Worm (Caenorhabditis elegans): ENCODE data around the gene T07F8.1.

Gene T07F8.1

DNA sequence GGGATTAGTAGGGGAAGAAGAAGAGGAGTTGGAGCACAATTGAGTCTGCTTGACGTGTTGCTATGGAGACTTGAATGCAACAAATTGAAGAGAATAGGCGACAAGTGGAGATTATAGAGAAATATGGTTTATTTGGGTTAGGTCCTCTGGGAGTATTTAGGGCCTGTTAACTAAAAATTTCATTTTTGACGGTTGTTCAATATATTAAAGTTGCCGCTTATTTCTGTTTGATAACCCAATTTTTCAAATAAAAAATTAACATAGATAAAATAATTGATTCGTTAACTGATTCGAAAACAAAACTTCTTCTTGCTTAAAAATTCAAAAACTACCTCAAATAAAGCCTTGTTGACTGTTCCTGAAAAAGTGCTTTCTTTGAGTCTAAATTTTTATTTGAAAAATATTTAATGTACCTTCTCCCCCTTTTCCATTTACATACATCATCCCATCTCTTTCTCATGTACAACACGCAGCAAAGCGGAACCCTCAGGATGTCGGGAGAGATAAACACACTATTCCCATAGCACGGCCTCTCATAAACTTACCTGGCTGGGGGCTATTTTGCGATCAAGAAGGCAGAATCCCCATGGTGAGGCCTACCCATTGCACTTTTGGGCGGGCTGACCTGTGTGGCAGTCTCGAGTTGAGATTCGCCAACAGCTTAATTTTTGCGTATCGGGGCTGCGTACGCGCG is 23.3 kb downstream of the T07F8.1 start, which contains the start of gene dyf-13:
Gene dyf-13, minus strand, starts transcription at position 51 of the 694 bp plus-strand sequence.
- no peak for TF ChIP-seq unc-62 (GFP tag; optimal IDR thresholded peaks at IDR 0.05)

DNA sequence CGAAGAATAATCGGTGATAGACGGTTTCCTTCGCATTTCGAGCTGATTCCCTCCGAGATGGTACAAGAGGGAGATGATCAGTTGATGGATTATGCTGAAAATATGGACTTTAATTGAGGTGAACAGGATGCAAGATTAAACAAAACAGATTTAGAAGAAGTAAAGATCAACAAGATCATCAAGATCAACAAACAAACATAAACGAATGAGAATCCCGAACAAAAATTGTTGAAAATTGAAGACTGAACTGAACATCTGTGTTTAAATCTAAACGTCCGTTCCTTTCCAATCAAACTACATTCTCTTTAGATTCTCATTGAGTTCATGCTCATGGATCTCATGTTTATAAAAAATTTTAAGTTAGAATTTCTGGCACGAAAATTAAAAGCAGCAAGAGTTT is 26.6 kb downstream of the T07F8.1 start, which contains the start of gene glc-4:
Gene glc-4, minus strand, starts transcription at position 101 of the 400 bp plus-strand sequence.
- TF ChIP-seq unc-62 (GFP tag; optimal IDR thresholded peaks at IDR 0.05): no peak

DNA sequence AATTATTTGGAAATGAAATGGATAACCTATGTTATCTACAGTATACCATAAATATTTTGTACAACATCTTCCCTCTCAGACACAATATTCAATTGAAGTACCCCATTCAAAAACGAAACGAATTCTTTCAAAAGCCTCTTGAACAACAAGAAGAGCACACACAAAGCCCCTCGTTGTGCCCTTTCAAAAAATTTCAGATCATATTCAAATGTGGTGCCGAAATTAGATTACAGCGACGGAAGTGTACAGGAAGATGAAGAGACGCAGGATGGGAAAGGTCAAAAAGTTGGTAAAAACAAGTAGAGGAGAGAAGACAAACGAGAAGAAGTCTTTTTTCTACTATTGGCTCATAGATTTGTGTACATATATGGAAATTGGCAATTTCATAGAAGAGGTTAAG is 27.9 kb downstream of the T07F8.1 start:
- no peak for TF ChIP-seq unc-62 (GFP tag; optimal IDR thresholded peaks at IDR 0.05)

DNA sequence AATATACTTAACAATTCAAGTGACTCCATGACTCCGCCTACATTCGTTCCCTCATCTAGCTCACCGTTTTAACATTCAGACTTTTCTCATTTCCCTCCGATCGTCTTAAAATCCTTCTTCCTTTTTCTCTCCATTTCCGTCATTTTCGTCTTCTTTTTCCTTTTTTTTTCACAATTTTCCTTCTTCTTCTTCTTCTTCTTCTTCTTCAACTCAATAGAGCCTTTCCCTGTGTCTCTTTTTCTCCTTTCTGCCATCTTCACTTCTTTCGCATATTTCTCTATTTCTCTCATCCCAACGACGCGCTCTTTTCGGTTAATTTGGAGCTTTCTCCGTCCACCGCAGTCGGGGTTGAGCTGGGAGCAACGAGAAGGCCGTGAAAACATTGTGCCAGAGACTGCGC is 34.4 kb downstream of the T07F8.1 start:
- no peak for TF ChIP-seq unc-62 (GFP tag; optimal IDR thresholded peaks at IDR 0.05)

DNA sequence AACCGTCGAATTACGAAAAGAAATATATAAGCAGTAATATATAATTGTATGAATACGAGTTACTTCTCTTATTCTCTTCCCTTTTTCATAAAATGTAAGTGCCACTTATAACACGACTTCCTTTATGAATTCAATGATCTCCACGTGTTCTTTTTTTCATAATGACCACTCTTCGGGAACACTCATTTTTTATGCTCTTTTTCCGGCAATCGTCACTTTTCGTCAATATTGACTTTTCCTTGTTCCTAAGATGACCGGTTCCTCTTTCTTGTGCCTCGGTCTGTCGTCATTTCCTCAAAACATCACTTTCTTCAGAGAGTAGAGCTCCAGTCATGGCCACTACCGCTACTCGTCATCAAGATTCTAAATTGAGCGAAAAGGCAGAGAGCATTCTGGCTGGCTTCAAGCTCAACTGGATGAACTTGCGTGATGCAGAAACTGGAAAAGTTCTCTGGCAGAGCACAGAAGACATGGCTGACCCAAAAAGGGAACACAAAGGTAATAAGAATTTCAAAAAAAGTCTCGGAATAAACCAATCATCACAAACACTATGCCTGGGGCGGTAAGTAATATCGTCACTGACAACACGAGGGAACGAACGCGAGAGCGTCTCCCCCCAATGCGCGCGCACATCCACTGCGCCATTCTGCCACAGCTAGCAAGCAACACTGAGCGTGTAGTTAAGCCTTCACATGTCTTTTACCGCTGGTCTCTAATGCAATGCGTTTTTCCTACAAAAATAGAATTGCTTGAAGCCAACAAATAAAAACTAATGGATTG is 35.5 kb downstream of the T07F8.1 start, which contains the start of gene pdl-1:
Gene pdl-1, plus strand, starts transcription at position 309 of the 780 bp plus-strand sequence.
- TF ChIP-seq unc-62 (GFP tag; optimal IDR thresholded peaks at IDR 0.05): no peak

DNA sequence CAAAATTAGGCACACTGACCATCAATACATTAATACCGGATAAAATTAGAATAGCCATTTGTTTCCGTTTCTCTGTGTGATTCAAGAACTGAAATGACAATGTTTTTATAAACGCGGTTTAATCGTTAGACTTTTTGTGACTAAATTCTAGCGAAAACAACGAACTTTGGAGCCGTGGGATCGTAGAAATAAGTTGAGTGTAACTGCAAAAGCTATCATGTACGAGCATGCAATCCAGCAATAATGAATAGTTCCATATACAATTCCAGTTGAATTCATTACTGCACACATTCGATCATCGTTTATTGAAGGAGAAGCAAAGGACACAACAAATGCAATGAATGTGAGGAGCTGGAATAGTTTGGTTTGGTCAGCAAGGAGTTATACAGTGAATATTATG is 37.9 kb downstream of the T07F8.1 start:
- no peak for TF ChIP-seq unc-62 (GFP tag; optimal IDR thresholded peaks at IDR 0.05)

DNA sequence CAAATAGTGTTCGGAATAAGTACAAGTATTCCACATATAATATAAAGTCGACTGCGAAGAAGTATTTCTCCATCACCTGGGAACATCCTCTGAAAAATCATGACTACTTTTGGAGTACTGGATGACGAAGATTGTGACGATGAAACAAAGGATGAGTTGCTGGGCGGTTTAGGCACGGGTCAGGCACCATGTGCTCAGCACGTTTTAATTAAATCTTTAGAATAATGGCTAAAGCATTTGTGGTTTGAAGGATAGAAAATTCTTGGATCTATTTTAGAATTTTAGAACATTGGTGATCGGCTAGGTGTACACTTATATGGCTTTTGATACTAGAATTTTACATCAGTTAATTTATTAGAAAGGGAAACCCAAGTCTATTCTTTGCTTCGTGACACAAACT is 38.9 kb downstream of the T07F8.1 start, which contains the start of gene C27H5.6:
Gene C27H5.6, minus strand, starts transcription at position 101 of the 400 bp plus-strand sequence.
- no peak for TF ChIP-seq unc-62 (GFP tag; optimal IDR thresholded peaks at IDR 0.05)

DNA sequence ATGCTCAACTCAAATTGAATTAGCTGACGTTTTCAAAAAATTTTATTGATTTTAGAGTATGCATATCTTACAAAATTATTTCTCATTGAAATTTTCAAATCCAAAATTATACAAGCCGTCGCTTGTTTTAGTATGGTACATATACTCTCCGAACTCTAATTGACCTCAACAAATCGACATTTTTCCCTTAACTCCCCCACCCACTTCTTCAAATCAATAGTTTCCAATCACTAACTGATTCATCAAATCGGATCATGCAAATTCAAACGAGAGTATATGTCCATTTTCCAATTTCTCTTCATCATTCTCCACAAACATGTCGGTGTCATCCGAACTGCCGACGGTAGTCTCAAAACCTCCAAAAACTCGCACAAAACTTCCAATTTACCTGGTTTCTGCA is 40.9 kb downstream of the T07F8.1 start, which contains the start of gene E04F6.4:
Gene E04F6.4, plus strand, starts transcription at position 301 of the 400 bp plus-strand sequence.
- TF ChIP-seq unc-62 (GFP tag; optimal IDR thresholded peaks at IDR 0.05): no peak

DNA sequence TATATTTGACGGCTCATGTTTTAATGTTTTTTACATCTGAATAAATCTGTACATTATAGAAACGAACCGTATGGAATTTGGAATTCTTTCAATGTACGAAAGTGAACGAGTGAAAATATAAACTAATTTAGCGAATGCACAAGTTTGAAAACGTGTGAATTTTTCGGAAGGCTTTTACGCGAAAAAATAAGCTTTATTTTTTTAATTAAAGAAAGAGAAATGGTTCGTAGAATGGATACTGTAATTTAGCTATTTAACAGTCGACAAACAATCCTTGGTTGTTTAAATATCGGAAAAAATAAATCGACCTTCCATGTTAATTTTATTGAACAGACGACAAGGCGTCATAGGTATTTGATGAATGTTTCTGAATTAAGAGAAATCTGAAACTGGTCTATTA is 47.3 kb downstream of the T07F8.1 start, which contains the start of gene acdh-12:
Gene acdh-12, minus strand, starts transcription at position 101 of the 400 bp plus-strand sequence.
- no peak for TF ChIP-seq unc-62 (GFP tag; optimal IDR thresholded peaks at IDR 0.05)

DNA sequence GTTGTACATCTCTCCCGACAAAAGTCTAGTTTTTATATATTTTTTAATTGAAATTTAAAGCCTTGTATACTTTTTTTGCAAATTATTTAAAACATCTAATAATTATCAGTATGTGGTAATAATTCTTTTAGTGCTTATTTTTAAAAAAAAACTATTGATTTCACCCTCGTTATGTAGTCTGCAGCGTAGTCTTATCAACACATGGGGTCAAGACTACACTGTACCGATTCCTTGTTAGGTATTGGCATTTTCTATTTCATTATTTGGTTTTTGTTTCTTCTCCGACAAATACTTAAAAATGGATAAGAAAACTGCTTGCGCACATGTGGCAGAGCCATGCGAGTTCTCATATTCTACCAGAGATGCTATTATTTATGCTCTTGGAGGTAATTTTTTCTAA is 47.8 kb downstream of the T07F8.1 start, which contains the start of gene maoc-1:
Gene maoc-1, plus strand, starts transcription at position 237 of the 400 bp plus-strand sequence.
- TF ChIP-seq unc-62 (GFP tag; optimal IDR thresholded peaks at IDR 0.05): no peak

DNA sequence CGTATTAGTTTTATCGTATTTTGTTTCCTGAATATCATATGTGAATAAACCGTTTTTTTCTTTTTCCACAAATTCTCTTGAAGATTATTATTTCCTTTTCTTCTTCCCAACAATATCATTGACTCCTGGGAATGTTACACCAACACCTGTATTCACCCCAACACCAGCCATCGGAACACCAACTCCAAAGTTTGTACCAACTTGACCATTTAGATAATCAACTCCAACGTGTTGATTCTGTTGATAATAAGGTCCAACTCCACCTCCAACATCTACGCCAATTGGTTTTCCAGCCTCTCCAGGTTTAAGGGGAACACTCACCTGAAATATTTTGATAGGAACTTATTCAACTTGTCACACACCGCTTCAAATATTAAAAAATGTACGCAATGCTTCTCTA is 49.2 kb downstream of the T07F8.1 start:
- no peak for TF ChIP-seq unc-62 (GFP tag; optimal IDR thresholded peaks at IDR 0.05)

DNA sequence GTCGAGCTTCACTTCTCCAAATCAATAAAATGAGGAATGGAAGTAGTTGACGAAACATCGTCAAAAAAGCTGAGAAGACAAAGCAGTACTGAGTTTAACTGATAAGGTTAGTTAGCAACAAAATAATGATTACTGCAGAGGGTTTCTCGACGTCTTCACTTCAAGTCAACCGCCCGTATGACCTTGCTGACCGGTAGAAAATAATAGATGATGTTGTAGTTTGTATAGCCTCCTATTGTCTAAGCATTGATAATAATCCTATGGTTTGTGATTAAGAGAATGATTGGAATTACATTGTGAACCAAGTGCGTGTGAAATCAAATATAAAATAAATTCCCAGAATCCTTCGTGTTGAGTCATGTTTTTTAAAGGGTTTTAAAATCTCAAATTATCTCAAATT is 51.1 kb downstream of the T07F8.1 start, which contains the start of gene E04F6.6:
Gene E04F6.6, minus strand, starts transcription at position 258 of the 400 bp plus-strand sequence.
- TF ChIP-seq unc-62 (GFP tag; optimal IDR thresholded peaks at IDR 0.05): no peak

DNA sequence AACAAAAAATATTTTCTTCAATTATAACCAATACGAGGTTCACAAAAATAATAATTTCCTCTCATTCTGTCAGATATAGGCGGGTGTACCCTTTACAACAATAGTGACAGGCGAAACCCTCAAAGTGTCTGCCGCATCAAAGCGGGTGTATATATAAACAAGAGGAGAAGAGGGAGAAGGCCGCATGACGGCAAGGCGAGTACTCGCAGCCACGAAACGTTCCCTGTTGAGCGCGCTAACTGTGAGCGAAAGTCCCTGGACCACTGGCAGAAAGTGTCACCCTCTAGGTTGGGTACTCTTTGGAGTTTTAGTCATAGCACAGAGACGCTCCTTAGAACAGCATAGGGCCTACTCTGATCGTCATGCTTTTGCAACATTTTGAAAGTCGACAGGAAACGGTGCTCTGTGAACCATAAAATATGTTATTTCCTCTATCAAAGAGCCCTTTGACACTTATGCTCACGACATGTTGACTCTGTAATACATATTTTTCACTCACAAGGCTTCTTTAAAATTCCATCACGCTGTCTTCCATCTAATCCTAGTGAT is 51.9 kb downstream of the T07F8.1 start, which contains the start of gene pcrg-1:
Gene pcrg-1, plus strand, starts transcription at position 499 of the 549 bp plus-strand sequence.
- TF ChIP-seq unc-62 (GFP tag; optimal IDR thresholded peaks at IDR 0.05): no peak
